Worm (Caenorhabditis elegans) whole organism, young adult: Measurements from ENCODE around the gene F46B3.9.

Experiments
- B0019.2 ChIP-seq: fragments of 200-800 bp; sonication (Bioruptor generic); conservative IDR thresholded peaks from 2 replicates; pipeline ENCODE4 v1.3.6; 2022; ENCODE audit warnings: missing genetic modification reagents, missing genetic modification characterization, missing compliant biosample characterization
- B0035.1 ChIP-seq: sonication (generic microtip); optimal IDR thresholded peaks from 2 replicates; lab custom pipeline; 2016; ENCODE audit warnings: missing genetic modification characterization, mild to moderate bottlenecking, missing compliant biosample characterization, missing genotype, missing genetic modification reagents
- F37B4.10 ChIP-seq: fragments of 200-800 bp; sonication (Bioruptor generic); IDR thresholded peaks from 2 replicates; pipeline ENCODE4 v1.3.6; 2022; ENCODE audit warnings: missing genetic modification characterization, missing compliant biosample characterization
- F39B2.1 ChIP-seq: fragments of 200-800 bp; sonication (Bioruptor generic); IDR thresholded peaks from 2 replicates; pipeline ENCODE4 v1.3.6; 2022; ENCODE audit warnings: missing genetic modification reagents, missing genetic modification characterization, missing compliant biosample characterization
- F52B5.7 ChIP-seq: sonication (generic microtip); optimal IDR thresholded peaks from 2 replicates; lab custom pipeline; 2016; ENCODE audit warnings: mild to moderate bottlenecking, missing genetic modification characterization, missing compliant biosample characterization
- F55B11.4 ChIP-seq: sonication (generic microtip); optimal IDR thresholded peaks from 2 replicates; lab custom pipeline; 2016; ENCODE audit warnings: missing compliant biosample characterization, missing genetic modification characterization, borderline replicate concordance; ENCODE audit not compliant: insufficient read depth
- F57C9.4 ChIP-seq: sonication (generic microtip); optimal IDR thresholded peaks from 2 replicates; lab custom pipeline; 2017; ENCODE audit warnings: mild to moderate bottlenecking, missing genetic modification characterization, missing compliant biosample characterization
- K12H6.12 ChIP-seq: fragments of 200-800 bp; sonication (Bioruptor generic); optimal IDR thresholded peaks from 2 replicates; lab custom pipeline; 2018; ENCODE audit warnings: mild to moderate bottlenecking, missing genetic modification characterization, missing compliant biosample characterization
- Y53G8AR.9 ChIP-seq: fragments of 200-800 bp; sonication (Bioruptor generic); conservative IDR thresholded peaks from 2 replicates; pipeline ENCODE4 v1.3.6; 2022; ENCODE audit warnings: missing genetic modification reagents, missing genetic modification characterization, missing compliant biosample characterization
- aptf-3 ChIP-seq: fragments of 200-800 bp; sonication (Bioruptor generic); IDR thresholded peaks from 2 replicates; pipeline ENCODE4 v1.3.6; 2022; ENCODE audit warnings: missing genetic modification characterization, missing compliant biosample characterization
- athp-1 ChIP-seq: sonication (generic microtip); optimal IDR thresholded peaks from 2 replicates; lab custom pipeline; 2017; ENCODE audit warnings: mild to moderate bottlenecking, missing genetic modification characterization, missing compliant biosample characterization
- attf-6 ChIP-seq: fragments of 200-800 bp; sonication (Bioruptor generic); IDR thresholded peaks from 2 replicates; pipeline ENCODE4 v1.3.6; 2022; ENCODE audit warnings: missing genetic modification reagents, missing genetic modification characterization, missing compliant biosample characterization
- bed-1 ChIP-seq: fragments of 200-800 bp; sonication (Bioruptor generic); IDR thresholded peaks from 2 replicates; pipeline ENCODE4 v1.3.6; 2022; ENCODE audit warnings: missing genetic modification reagents, missing genetic modification characterization, missing compliant biosample characterization
- cebp-1 ChIP-seq, 2 experiments: fragments of 200-800 bp in 1 of 2; sonication (Bioruptor generic) in 1 of 2; sonication (generic microtip) in 1 of 2; IDR thresholded peaks in 1 of 2; optimal IDR thresholded peaks in 1 of 2; 2 replicates each; pipeline versions ENCODE4 v1.3.6 to Lab custom; 2017 to 2022; ENCODE audit warnings: missing compliant biosample characterization in 2 of 2, missing genetic modification characterization in 2 of 2, mild to moderate bottlenecking in 1 of 2, missing genetic modification reagents in 1 of 2, moderate library complexity in 1 of 2
- die-1 ChIP-seq: sonication (generic microtip); optimal IDR thresholded peaks from 2 replicates; lab custom pipeline; 2016; ENCODE audit warnings: missing genotype, mild to moderate bottlenecking, missing genetic modification characterization, missing compliant biosample characterization
- egrh-3 ChIP-seq: fragments of 200-800 bp; sonication (Bioruptor generic); IDR thresholded peaks from 2 replicates; pipeline ENCODE4 v1.3.6; 2022; ENCODE audit warnings: missing genetic modification reagents, missing genetic modification characterization, missing compliant biosample characterization
- ets-4 ChIP-seq: fragments of 200-800 bp; sonication (Bioruptor generic); optimal IDR thresholded peaks from 2 replicates; lab custom pipeline; 2018; ENCODE audit warnings: mild to moderate bottlenecking, missing genetic modification characterization, missing compliant biosample characterization
- fkh-3 ChIP-seq: sonication (generic microtip); optimal IDR thresholded peaks from 2 replicates; lab custom pipeline; 2016; ENCODE audit warnings: mild to moderate bottlenecking, missing genetic modification characterization, missing compliant biosample characterization
- gei-17 ChIP-seq: fragments of 200-800 bp; sonication (Bioruptor generic); optimal IDR thresholded peaks from 2 replicates; lab custom pipeline; 2018; ENCODE audit warnings: mild to moderate bottlenecking, missing genetic modification characterization, missing compliant biosample characterization
- hlh-26 ChIP-seq: fragments of 200-800 bp; sonication (Bioruptor generic); conservative IDR thresholded peaks from 2 replicates; pipeline ENCODE4 v1.3.6; 2022; ENCODE audit warnings: missing genetic modification reagents, missing genetic modification characterization, missing compliant biosample characterization
- hmg-20 ChIP-seq: fragments of 200-800 bp; sonication (Bioruptor generic); IDR thresholded peaks from 2 replicates; pipeline ENCODE4 v1.3.6; 2022; ENCODE audit warnings: missing genetic modification reagents, missing genetic modification characterization, missing compliant biosample characterization
- lin-26 ChIP-seq: fragments of 200-800 bp; sonication (Bioruptor generic); IDR thresholded peaks from 2 replicates; pipeline ENCODE4 v1.3.6; 2022; ENCODE audit warnings: missing genetic modification reagents, missing genetic modification characterization, missing compliant biosample characterization
- lin-40 ChIP-seq: sonication (generic microtip); optimal IDR thresholded peaks from 2 replicates; lab custom pipeline; 2016; ENCODE audit warnings: missing genetic modification characterization, mild to moderate bottlenecking, missing compliant biosample characterization, missing genotype, missing genetic modification reagents
- madf-10 ChIP-seq: sonication (generic microtip); optimal IDR thresholded peaks from 2 replicates; lab custom pipeline; 2016; ENCODE audit warnings: mild to moderate bottlenecking, missing genetic modification characterization, missing compliant biosample characterization
- madf-3 ChIP-seq: fragments of 200-800 bp; sonication (Bioruptor generic); IDR thresholded peaks from 2 replicates; pipeline ENCODE4 v1.3.6; 2022; ENCODE audit warnings: missing genetic modification reagents, missing genetic modification characterization, missing compliant biosample characterization
- mes-4 ChIP-seq: sonication (generic microtip); optimal IDR thresholded peaks from 2 replicates; lab custom pipeline; 2016; ENCODE audit warnings: missing genotype, missing genetic modification characterization, missing compliant biosample characterization
- nfya-2 ChIP-seq: fragments of 200-800 bp; sonication (Bioruptor generic); IDR thresholded peaks from 2 replicates; pipeline ENCODE4 v1.3.6; 2022; ENCODE audit warnings: missing genetic modification reagents, missing genetic modification characterization, missing compliant biosample characterization
- pbrm-1 ChIP-seq: fragments of 200-800 bp; sonication (Bioruptor generic); IDR thresholded peaks from 2 replicates; pipeline ENCODE4 v1.3.6; 2022; ENCODE audit warnings: missing genetic modification reagents, missing genetic modification characterization, missing compliant biosample characterization
- pha-4 ChIP-seq: fragments of 150-350 bp; sonication (generic microtip); optimal IDR thresholded peaks from 2 replicates; lab custom pipeline; 2014; ENCODE audit warnings: missing biosample characterization, missing genetic modification reagents, missing genetic modification characterization
- rcor-1 ChIP-seq: fragments of 200-800 bp; sonication (Bioruptor generic); IDR thresholded peaks from 2 replicates; pipeline ENCODE4 v1.3.6; 2022; ENCODE audit warnings: missing genetic modification reagents, missing genetic modification characterization, missing compliant biosample characterization
- rec-8 ChIP-seq, 2 experiments: sonication (generic microtip); optimal IDR thresholded peaks; 2 replicates each; lab custom pipeline; 2016; ENCODE audit warnings: mild to moderate bottlenecking in 2 of 2, missing genetic modification characterization in 2 of 2, missing genetic modification reagents in 2 of 2, missing genotype in 2 of 2, missing biosample characterization in 1 of 2, missing compliant biosample characterization in 1 of 2, moderate library complexity in 1 of 2
- repo-1 ChIP-seq: sonication (generic microtip); optimal IDR thresholded peaks from 2 replicates; lab custom pipeline; 2017; ENCODE audit warnings: mild to moderate bottlenecking, missing genetic modification characterization, missing compliant biosample characterization
- rpc-1 ChIP-seq, 2 experiments: fragments of 150-350 bp in 1 of 2; sonication (generic microtip) in 1 of 2; optimal IDR thresholded peaks; 2 replicates each; lab custom pipeline; 2014 to 2018; ENCODE audit warnings: missing biosample characterization in 1 of 2, missing genetic modification characterization in 1 of 2, missing genetic modification reagents in 1 of 2, missing genotype in 1 of 2
- snpc-4 ChIP-seq, 5 experiments: fragments of 150-350 bp in 1 of 5; sonication (generic microtip) in 4 of 5; optimal IDR thresholded peaks; 2 replicates each; lab custom pipeline; 2014 to 2018; ENCODE audit warnings: missing genetic modification characterization in 5 of 5, missing biosample characterization in 3 of 5, antibody characterized with exemption in 2 of 5, mild to moderate bottlenecking in 2 of 5, missing compliant biosample characterization in 2 of 5, missing genotype in 2 of 5, moderate library complexity in 2 of 5, missing genetic modification reagents in 1 of 5
- tlf-1 ChIP-seq: fragments of 200-800 bp; sonication (Bioruptor generic); optimal IDR thresholded peaks from 2 replicates; lab custom pipeline; 2018; ENCODE audit warnings: mild to moderate bottlenecking, missing genetic modification characterization, missing compliant biosample characterization
- unc-130 ChIP-seq: sonication (generic microtip); optimal IDR thresholded peaks from 2 replicates; lab custom pipeline; 2016; ENCODE audit warnings: missing genetic modification reagents, missing genetic modification characterization, missing compliant biosample characterization
- unc-62 ChIP-seq: fragments of 150-350 bp; optimal IDR thresholded peaks from 2 replicates; lab custom pipeline; 2014; ENCODE audit warnings: missing biosample characterization, missing genetic modification reagents, missing genetic modification characterization
- xnd-1 ChIP-seq: sonication (generic microtip); optimal IDR thresholded peaks from 2 replicates; lab custom pipeline; 2016; ENCODE audit warnings: missing genotype, missing genetic modification reagents, missing genetic modification characterization, missing compliant biosample characterization
- ztf-28 ChIP-seq: fragments of 200-800 bp; sonication (Bioruptor generic); IDR thresholded peaks from 2 replicates; pipeline ENCODE4 v1.3.6; 2022; ENCODE audit warnings: missing genetic modification reagents, missing genetic modification characterization, missing compliant biosample characterization

Gene F46B3.9

DNA sequence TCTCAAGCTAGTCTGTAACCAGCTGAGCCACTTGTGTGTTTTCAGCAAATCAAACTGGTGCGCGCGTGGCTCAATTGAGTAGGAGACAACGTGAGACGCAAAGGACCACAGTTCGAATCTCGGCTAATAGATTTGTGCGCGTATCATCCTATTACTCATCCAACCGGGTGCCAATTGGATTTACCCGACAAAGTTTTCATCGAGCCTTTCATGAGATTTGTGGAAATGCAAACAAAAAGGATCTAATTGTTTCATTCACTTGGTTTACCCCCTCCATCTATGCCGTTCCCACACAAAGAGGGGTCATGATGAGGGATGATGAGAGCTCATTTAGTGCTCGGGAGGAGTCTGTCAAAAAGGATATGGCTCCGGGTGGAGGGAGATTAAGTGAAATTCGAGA is 29.2 kb upstream of the F46B3.9 start:
- TF ChIP-seq bed-1 (0 out of 2 replicates have a peak, but pooled peaks have one; percentile 50), repo-1 (tag; lab: Kevin White, UChicago) (no peak), rpc-1 (optimal IDR thresholded peaks at IDR 0.05; lab: Kevin White, UChicago) (no peak), rpc-1 (tag; optimal IDR thresholded peaks at IDR 0.05; lab: Kevin White, UChicago) (peak; percentile 27)

DNA sequence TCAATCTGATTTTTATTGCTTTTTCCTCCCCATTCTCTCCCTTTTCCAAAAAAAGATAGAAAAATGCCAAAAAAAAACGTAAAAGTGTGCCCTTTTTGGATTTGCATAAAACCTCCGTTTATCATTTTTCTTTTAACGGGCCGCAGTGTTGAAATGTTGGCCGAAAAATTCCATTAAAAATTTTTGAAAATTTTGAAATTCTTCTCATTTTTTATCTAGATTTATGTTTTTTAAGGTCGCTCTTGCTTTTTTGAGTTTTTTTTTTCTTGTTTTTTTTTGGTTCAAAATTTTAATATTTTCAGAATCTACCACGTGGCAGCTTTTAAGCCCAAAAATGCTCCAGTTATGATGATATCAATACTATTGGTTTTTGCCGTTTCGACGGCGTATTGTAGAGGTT is 28.4 kb upstream of the F46B3.9 start, which contains the start of gene mnr-1:
mnr-1 (plus strand) TSS at position 301 of the 400 bp plus-strand sequence.
- TF ChIP-seq F55B11.4 (tag; lab: Kevin White, UChicago) (no peak), attf-6 (GFP tag; lab: Robert Waterston, UW) (no peak), rcor-1 (GFP tag; lab: Robert Waterston, UW) (no peak), F52B5.7 (no peak), hlh-26 (GFP tag; lab: Robert Waterston, UW) (no peak), egrh-3 (no peak), F57C9.4 (no peak), F37B4.10 (GFP tag; lab: Robert Waterston, UW) (no peak), snpc-4 (GFP tag; optimal IDR thresholded peaks at IDR 0.05; lab: Kevin White, UChicago) (no peak), snpc-4 (tag; optimal IDR thresholded peaks at IDR 0.05; lab: Kevin White, UChicago) (no peak), ets-4 (GFP tag; lab: Kevin White, UChicago) (no peak)

DNA sequence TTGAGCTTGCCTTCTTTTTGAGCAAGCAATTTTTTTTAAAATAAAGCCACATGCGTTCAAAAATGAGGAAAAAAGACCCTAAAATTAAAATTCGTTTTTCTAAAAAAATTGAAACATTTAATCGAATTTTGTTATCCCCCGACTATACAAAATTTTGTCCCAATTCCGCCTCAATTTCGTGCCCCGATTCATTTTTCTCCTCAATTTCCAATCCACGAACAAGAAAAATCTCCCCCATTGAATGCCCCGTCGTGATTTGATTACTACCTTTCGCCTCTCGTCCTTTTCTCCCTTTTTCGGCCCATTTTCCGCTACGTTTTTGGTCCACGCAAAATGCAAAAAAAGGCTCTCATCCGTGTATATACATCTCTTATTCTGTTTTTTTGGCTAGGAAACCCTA is 26.0 kb upstream of the F46B3.9 start:
- TF ChIP-seq rpc-1 (optimal IDR thresholded peaks at IDR 0.05; lab: Kevin White, UChicago) (no peak), rpc-1 (tag; optimal IDR thresholded peaks at IDR 0.05; lab: Kevin White, UChicago) (no peak), gei-17 (GFP tag; lab: Kevin White, UChicago) (no peak), hmg-20 (GFP tag; lab: Robert Waterston, UW) (no peak), die-1 (no peak), madf-3 (GFP tag; lab: Robert Waterston, UW) (no peak), xnd-1 (tag; lab: Kevin White, UChicago) (no peak), rec-8 (tag; optimal IDR thresholded peaks at IDR 0.05; lab: Kevin White, UChicago) (no peak), mes-4 (tag; lab: Kevin White, UChicago) (no peak), tlf-1 (GFP tag; lab: Kevin White, UChicago) (no peak), pha-4 (tag; lab: Kevin White, UChicago) (no peak), aptf-3 (no peak), ztf-28 (no peak), B0035.1 (tag; lab: Kevin White, UChicago) (no peak), cebp-1 (GFP tag; IDR thresholded peaks at IDR 0.05; lab: Robert Waterston, UW) (no peak), cebp-1 (tag; optimal IDR thresholded peaks at IDR 0.05; lab: Kevin White, UChicago) (no peak), madf-10 (tag; lab: Kevin White, UChicago) (no peak), lin-40 (tag; lab: Kevin White, UChicago) (no peak), unc-62 (GFP tag; lab: Kevin White, UChicago) (no peak), athp-1 (no peak)

ce11 chrV:20648868-20649267 is 22.9 kb upstream of the F46B3.9 start:
- TF ChIP-seq K12H6.12: no peak
- no peak for TF ChIP-seq fkh-3 (tag; lab: Kevin White, UChicago)
- no peak for TF ChIP-seq pha-4 (tag; lab: Kevin White, UChicago)
- TF ChIP-seq B0019.2 (GFP tag; lab: Robert Waterston, UW): no peak
- TF ChIP-seq B0035.1 (tag; lab: Kevin White, UChicago): no peak
- no peak for TF ChIP-seq pbrm-1 (GFP tag; lab: Robert Waterston, UW)
- no peak for TF ChIP-seq unc-130
- TF ChIP-seq lin-26: no peak
- TF ChIP-seq rpc-1 (optimal IDR thresholded peaks at IDR 0.05; lab: Kevin White, UChicago): no peak
- TF ChIP-seq rpc-1 (tag; optimal IDR thresholded peaks at IDR 0.05; lab: Kevin White, UChicago): no peak
- TF ChIP-seq F39B2.1 (GFP tag; lab: Robert Waterston, UW): no peak
- no peak for TF ChIP-seq nfya-2 (GFP tag; lab: Robert Waterston, UW)
- TF ChIP-seq Y53G8AR.9 (GFP tag; lab: Robert Waterston, UW): no peak
